Fruit fly (Drosophila melanogaster): ENCODE results near the gene CG8838.
"Not testable (repeated sequence)": the region's sequence is repeated elsewhere in the genome, so short reads cannot be mapped to it uniquely, and the experiment has no call there.

Gene CG8838

DNA sequence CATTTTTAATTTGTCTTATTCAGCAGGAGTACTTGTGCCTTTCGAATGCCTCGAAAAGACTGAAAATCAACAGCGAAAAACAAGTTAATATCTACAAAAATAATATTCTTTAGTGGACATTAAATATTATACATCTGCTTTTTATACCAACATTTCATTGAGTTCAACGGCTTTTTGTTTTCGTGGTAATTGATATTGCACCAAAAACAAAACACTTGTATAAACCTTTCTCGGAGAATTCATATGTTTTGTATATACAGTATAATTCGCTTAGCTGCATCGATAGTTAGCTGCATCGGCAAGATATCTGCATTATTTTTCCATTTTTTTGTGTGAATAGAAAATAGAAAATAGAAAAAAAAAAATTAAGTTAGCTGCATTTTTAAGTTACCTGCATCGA is 30.9 kb downstream of the CG8838 start, which contains the start of gene CG42460:
Gene CG42460 (minus strand): TSS at position 101 of the 400 bp plus-strand sequence.
- TF ChIP-seq Jra, GATAd, brk (GFP tag; optimal IDR thresholded peaks at IDR 0.05): not testable (repeated sequence)

DNA sequence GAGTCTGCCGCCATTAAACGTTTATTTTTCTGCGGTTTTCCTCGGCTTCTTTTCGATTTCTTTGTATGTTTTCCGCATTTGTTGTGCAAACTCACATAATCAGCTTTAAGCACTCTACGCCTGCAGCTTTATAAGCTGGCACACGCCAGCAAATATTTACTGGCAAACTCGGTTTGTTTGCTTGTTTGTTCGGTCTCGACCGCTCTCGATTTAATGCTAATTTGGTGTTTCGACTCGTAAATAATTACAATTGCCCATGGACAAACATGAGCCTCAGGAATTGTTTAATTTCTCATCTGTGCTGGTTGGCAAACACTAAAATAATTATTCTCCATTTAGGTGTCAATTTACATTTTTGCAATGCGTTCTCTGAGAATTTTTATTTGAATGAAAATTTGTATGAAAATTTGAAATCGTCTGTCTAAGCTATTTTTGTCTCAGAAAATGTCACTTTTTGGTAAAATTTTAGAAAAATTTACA is 40.2 kb downstream of the CG8838 start, which contains the start of gene CG34175:
Gene CG34175 (plus strand): TSS at position 430 of the 480 bp plus-strand sequence.
- TF ChIP-seq dsf (GFP tag; optimal IDR thresholded peaks at IDR 0.05; ENCODE audit: borderline replicate concordance) (no peak), sv (GFP tag; optimal IDR thresholded peaks at IDR 0.05) (no peak), br (GFP tag; optimal IDR thresholded peaks at IDR 0.05) (no peak), GATAd (GFP tag; optimal IDR thresholded peaks at IDR 0.05) (no peak), Hr78 (GFP tag; optimal IDR thresholded peaks at IDR 0.05) (no peak), lola (GFP tag; optimal IDR thresholded peaks at IDR 0.05) (no peak), Abd-B (GFP tag; optimal IDR thresholded peaks at IDR 0.05) (no peak), Mio (GFP tag; optimal IDR thresholded peaks at IDR 0.05) (no peak), sage (GFP tag; optimal IDR thresholded peaks at IDR 0.05) (no peak), CG32264 (GFP tag; optimal IDR thresholded peaks at IDR 0.05) (no peak), tai (GFP tag; optimal IDR thresholded peaks at IDR 0.05) (no peak)

DNA sequence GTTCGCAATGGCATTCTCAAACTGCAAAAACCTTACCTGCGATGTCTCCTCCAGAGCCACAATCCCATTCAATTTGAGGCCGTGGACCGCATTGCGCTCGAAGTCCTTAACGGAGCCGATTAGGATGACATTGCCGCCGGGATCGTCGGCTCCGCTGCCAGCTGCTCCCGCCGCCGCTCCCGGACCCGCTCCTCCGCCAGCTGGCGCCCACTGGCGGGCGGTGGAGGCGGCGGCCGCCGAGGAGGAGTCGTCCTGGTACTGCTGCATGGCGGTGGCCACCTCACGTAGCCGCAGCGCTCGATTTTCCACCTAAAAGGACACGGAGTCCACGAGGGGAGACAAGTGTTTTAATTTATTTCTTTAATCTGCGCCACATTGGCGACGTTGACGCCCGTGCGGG is 50.3 kb downstream of the CG8838 start:
- TF ChIP-seq dmrt93B (GFP tag; optimal IDR thresholded peaks at IDR 0.05) (no peak), Dfd (GFP tag; optimal IDR thresholded peaks at IDR 0.05) (peak; percentile 98)

All from whole organism, wandering third instar larva.